Worm (Caenorhabditis elegans): ENCODE measurements around the gene Y51B9A.7.
A peak's percentile ranks its signal among the peaks of the same experiment; 100 is the strongest.

Gene Y51B9A.7

DNA sequence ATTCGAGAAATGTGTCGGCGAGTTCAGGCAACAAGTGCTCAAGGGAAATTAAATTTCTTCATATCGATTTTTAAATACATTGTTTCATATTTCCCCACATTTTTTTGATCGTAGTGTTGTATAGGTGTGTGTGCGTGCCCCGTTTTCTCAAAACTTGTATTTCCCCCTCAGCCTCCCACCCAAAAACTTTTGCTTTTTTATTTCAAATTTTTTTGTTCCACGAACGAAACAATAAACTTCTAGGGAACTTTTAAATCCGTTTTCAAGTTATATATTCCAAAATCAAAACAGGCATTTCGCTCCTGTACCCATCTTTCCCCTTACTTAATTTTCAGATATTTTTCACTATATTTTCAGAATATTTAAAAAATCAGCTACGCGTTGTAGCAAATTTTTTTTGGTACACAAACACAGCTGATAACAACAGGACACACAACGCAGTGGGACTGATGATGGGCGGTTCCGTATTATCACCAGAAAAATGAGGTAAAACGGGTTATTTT is 18.3 kb downstream of the Y51B9A.7 start, which contains the start of the genes M176.4 and M176.16:
M176.4 (plus strand) TSS at position 301 of the 503 bp plus-strand sequence.
M176.16 (plus strand) TSS at position 453 of the 503 bp plus-strand sequence.
- TF ChIP-seq elt-3 (tag; optimal IDR thresholded peaks at IDR 0.05) (no peak), nhr-10 (tag; optimal IDR thresholded peaks at IDR 0.05) (no peak), nhr-11 (tag; optimal IDR thresholded peaks at IDR 0.05) (no peak), alr-1 (tag; optimal IDR thresholded peaks at IDR 0.05) (no peak)

DNA sequence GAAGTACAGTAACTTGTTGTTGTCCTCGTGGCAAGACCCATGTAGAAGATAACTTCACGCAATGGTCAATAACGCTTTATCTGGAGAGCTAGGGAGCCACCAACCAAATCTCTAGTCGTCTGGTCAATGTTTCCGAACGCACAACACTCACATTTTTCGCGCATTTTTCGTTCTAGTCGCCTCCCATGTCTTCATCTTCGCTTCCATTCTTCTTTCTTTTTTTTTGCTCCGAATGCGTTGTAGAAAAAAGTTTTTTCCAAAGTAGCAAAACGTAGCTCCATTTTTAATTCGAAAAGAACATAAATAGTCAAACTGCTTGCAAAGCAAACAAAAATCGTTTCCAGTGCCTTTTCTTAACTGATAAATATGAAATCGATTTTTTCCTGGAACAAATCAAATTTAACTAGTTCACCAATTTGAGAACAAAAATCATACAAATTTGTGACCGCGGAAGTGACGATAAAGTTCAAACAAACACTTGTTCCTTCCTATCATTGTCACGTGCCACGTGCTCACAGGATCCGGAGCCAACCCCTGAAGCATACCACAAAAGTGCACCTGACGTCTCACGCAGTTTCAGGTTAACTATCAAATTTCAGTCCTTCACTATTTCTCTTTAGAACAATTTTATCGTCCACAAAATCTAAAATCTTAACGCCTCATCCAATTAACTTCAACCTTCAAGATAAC is 19.1 kb downstream of the Y51B9A.7 start:
- TF ChIP-seq nhr-6 (tag; optimal IDR thresholded peaks at IDR 0.05) (no peak), nhr-77 (tag; optimal IDR thresholded peaks at IDR 0.05) (no peak), aly-2 (tag; optimal IDR thresholded peaks at IDR 0.05) (no peak), unc-55 (GFP tag; optimal IDR thresholded peaks at IDR 0.05) (no peak), nhr-12 (tag; optimal IDR thresholded peaks at IDR 0.05) (no peak), lin-13 (GFP tag; optimal IDR thresholded peaks at IDR 0.05) (no peak), lsy-2 (tag; optimal IDR thresholded peaks at IDR 0.05) (no peak)

DNA sequence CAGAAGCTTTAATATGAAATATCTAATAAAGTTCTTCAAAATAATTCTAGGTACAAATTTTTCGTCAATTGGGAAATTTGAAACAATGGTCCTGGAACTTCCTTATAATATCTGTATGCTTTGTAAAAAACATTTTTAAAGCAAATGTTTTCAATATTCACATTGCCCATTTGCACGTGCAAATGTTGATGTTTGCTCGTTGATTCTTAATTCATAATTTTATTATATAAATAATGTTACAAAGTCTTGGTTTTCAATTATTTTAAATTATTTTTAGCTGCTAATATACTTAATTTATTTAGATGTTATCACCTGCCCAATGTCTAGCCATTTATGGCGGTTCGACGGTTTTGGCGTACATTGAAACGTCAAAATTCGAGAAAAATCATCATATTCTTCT is 22.1 kb downstream of the Y51B9A.7 start, which contains the start of gene M176.11:
M176.11 (plus strand) TSS at position 301 of the 400 bp plus-strand sequence.
- TF ChIP-seq ceh-82 (tag; optimal IDR thresholded peaks at IDR 0.05) (no peak), nhr-237 (tag; optimal IDR thresholded peaks at IDR 0.05) (no peak)

DNA sequence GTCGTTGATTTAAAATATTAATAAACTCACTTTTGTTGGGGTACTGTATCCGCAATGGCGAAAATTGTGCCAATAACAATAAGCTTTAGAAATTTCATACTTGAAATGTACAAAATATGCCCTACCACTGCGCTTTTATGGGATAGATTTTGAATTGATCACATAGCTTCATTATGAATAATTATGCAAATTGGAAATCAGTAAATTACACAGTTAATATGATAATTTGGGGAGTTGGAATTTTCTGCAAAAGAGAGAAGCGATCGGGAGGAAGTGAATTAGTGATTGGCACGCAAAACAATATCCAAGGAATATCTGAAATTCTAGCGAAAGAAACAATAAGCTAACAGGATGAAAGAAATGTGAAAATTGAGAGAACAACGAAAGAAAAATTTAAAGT is 26.2 kb downstream of the Y51B9A.7 start, which contains the start of gene M176.10:
M176.10 (minus strand) TSS at position 101 of the 400 bp plus-strand sequence.
- no peak for TF ChIP-seq mdl-1 (tag; optimal IDR thresholded peaks at IDR 0.05)
- TF ChIP-seq crh-2 (tag; optimal IDR thresholded peaks at IDR 0.05): no peak
- no peak for TF ChIP-seq nhr-237 (tag; optimal IDR thresholded peaks at IDR 0.05)
- no peak for TF ChIP-seq lsy-2 (tag; optimal IDR thresholded peaks at IDR 0.05)
- no peak for TF ChIP-seq dmd-4 (tag; optimal IDR thresholded peaks at IDR 0.05)
- no peak for TF ChIP-seq lin-13 (GFP tag; optimal IDR thresholded peaks at IDR 0.05)

DNA sequence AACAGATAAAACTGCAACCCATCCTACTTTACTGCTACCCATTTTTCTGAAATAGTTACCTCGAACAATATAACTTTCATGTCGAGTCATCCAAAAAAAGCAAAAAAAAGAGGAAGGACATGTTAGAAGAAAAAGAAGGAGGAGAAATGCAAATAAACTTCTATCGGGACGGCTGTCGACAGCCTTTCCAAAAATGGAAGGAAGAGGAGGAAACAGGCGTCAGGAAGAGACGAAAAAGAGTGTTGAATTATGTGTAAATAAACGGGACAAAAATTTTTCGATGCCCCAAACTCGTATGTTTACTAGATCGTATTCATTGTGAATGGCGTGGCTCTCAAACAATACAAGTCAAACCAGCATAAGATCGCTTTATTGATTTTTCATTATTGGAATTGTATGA is 27.8 kb downstream of the Y51B9A.7 start, which contains the start of gene M176.5:
M176.5 (minus strand) TSS at position 101 of the 400 bp plus-strand sequence.
- TF ChIP-seq F13H6.1 (tag; optimal IDR thresholded peaks at IDR 0.05) (peak; percentile 15), lin-11 (tag; optimal IDR thresholded peaks at IDR 0.05) (no peak)

DNA sequence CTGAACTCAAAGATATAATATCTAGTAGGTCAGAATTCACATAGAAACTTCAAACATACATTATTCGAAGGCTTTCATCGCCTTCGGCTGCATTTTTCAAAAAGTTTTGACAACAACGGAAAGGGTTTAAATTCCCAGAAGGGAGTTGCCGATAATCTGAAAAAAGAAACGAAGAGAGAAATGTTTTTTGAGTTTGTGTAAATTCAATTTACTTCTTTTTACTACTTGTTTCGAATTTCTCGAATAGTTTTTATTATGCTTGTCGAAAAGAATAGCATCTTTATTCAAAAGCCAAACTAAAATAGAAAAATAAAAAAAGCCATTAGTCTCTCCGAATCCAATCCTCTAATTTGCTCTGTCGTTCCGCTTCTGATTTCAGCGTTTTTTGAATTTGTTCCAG is 31.3 kb downstream of the Y51B9A.7 start:
- no peak for TF ChIP-seq sem-4 (tag; optimal IDR thresholded peaks at IDR 0.05)
- TF ChIP-seq ztf-11 (tag; optimal IDR thresholded peaks at IDR 0.05): no peak

DNA sequence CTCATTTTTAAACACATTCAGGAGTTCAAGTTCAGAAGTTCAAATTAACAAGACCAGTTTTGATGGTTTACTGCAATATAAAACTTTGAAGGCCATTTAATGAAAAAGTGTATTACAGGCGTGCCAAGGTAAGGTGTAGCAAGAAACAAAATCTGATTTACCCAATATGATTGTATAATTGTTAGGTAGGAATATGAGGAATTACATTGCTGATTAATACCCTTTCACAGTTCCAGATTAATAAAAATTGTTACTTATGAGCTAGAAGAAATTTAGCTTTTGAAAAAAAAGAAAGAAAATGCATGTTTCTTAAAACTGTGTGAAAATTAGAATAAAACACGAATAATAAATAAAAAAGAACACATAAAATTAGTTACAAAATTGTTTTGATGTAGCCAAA is 33.8 kb downstream of the Y51B9A.7 start, which contains the start of gene kin-15:
kin-15 (minus strand) TSS at position 101 of the 400 bp plus-strand sequence.
- TF ChIP-seq dmd-4 (tag; optimal IDR thresholded peaks at IDR 0.05): no peak
- peak; percentile 26 for TF ChIP-seq nhr-25 (tag; optimal IDR thresholded peaks at IDR 0.05)
- no peak for TF ChIP-seq crh-2 (tag; optimal IDR thresholded peaks at IDR 0.05)
- no peak for TF ChIP-seq nhr-23 (tag; optimal IDR thresholded peaks at IDR 0.05)
- TF ChIP-seq fos-1 (tag; optimal IDR thresholded peaks at IDR 0.05): no peak
- no peak for TF ChIP-seq ZK546.5 (tag; optimal IDR thresholded peaks at IDR 0.05)
- TF ChIP-seq ztf-1 (GFP tag; conservative IDR thresholded peaks at IDR 0.05): no peak

DNA sequence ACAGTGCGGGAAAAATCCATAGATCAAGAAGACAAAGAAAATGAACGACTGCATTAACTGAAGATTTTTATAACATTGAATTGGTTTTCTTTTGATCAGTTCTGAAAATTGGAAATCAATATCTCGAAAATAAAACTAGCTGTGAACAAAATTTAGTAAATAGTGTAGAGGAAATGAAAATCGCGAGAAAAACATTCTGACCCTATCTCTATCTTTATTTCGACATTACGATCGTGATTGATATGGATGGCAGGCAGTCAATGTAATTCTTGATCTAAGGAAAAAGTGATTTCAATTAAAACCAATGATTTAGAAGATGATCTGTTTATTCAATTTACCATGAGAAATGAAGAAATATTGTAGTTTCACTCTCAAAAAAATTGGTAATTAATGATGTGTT is 36.2 kb downstream of the Y51B9A.7 start, which contains the start of gene kin-16:
kin-16 (minus strand) TSS at position 101 of the 400 bp plus-strand sequence.
- TF ChIP-seq nhr-12 (tag; optimal IDR thresholded peaks at IDR 0.05) (no peak), elt-1 (tag; optimal IDR thresholded peaks at IDR 0.05) (no peak), unc-39 (tag; optimal IDR thresholded peaks at IDR 0.05) (no peak), crh-2 (tag; optimal IDR thresholded peaks at IDR 0.05) (no peak), lin-13 (GFP tag; optimal IDR thresholded peaks at IDR 0.05) (no peak), nhr-6 (tag; optimal IDR thresholded peaks at IDR 0.05) (no peak)
